Fruit fly (Drosophila melanogaster) whole organism, embryonic: ENCODE data around the gene MED14.

Source experiments
- CG10431 ChIP-seq: fragments of 200-800 bp; sonication (Bioruptor generic); optimal IDR thresholded peaks from 3 replicates; lab custom pipeline; 2018; ENCODE audit warnings: missing biosample characterization, mild to moderate bottlenecking, missing genetic modification characterization
- CG14441 ChIP-seq: fragments of 200-800 bp; sonication (Bioruptor generic); IDR thresholded peaks from 2 replicates; pipeline ENCODE4 v1.3.6; 2022; ENCODE audit warnings: missing biosample characterization, missing genetic modification characterization
- CG15479 ChIP-seq: fragments of 200-800 bp; sonication (Bioruptor generic); optimal IDR thresholded peaks from 3 replicates; lab custom pipeline; 2019; ENCODE audit warnings: missing biosample characterization, mild to moderate bottlenecking, missing genetic modification characterization, moderate library complexity
- CG17385 ChIP-seq: fragments of 200-800 bp; sonication (Bioruptor generic); optimal IDR thresholded peaks from 3 replicates; lab custom pipeline; 2018; ENCODE audit warnings: missing biosample characterization, mild to moderate bottlenecking, missing genetic modification characterization
- CG17612 ChIP-seq: fragments of 200-800 bp; sonication (Bioruptor generic); IDR thresholded peaks from 2 replicates; pipeline ENCODE4 v1.3.6; 2022; ENCODE audit warnings: missing biosample characterization, missing genetic modification characterization
- CG18011 ChIP-seq: fragments of 200-800 bp; sonication (Bioruptor generic); optimal IDR thresholded peaks from 2 replicates; lab custom pipeline; 2017; ENCODE audit warnings: missing biosample characterization, missing genetic modification characterization, mild to moderate bottlenecking, moderate library complexity, missing genotype
- CG2712 ChIP-seq: fragments of 200-800 bp; optimal IDR thresholded peaks from 3 replicates; lab custom pipeline; 2019; ENCODE audit warnings: missing biosample characterization, mild to moderate bottlenecking, missing genetic modification characterization, moderate library complexity
- CG2875 ChIP-seq: fragments of 200-800 bp; sonication (Bioruptor generic); optimal IDR thresholded peaks from 2 replicates; lab custom pipeline; 2017; ENCODE audit warnings: missing biosample characterization, mild to moderate bottlenecking, missing genetic modification characterization, missing genetic modification reagents
- CG3281 ChIP-seq: fragments of 200-800 bp; sonication (Bioruptor generic); optimal IDR thresholded peaks from 3 replicates; lab custom pipeline; 2017; ENCODE audit warnings: missing biosample characterization, mild to moderate bottlenecking, missing genetic modification characterization
- CG3847 ChIP-seq: fragments of 200-800 bp; sonication (Bioruptor generic); IDR thresholded peaks from 2 replicates; pipeline ENCODE4 v1.3.6; 2022; ENCODE audit warnings: missing biosample characterization, missing genetic modification characterization
- CG4328 ChIP-seq: fragments of 200-800 bp; sonication (Bioruptor generic); optimal IDR thresholded peaks from 3 replicates; lab custom pipeline; 2017; ENCODE audit warnings: missing biosample characterization, missing genetic modification reagents, missing genetic modification characterization
- CG4404 ChIP-seq: fragments of 200-800 bp; sonication (Bioruptor generic); IDR thresholded peaks from 2 replicates; pipeline ENCODE4 v1.3.6; 2022; ENCODE audit warnings: missing biosample characterization, missing genetic modification characterization
- CG5953 ChIP-seq: fragments of 200-800 bp; sonication (Bioruptor generic); IDR thresholded peaks from 2 replicates; pipeline ENCODE4 v1.3.6; 2022; ENCODE audit warnings: missing biosample characterization, missing genetic modification characterization
- CG6654 ChIP-seq: fragments of 200-800 bp; sonication (Bioruptor generic); optimal IDR thresholded peaks from 2 replicates; lab custom pipeline; 2017; ENCODE audit warnings: missing biosample characterization, mild to moderate bottlenecking, missing genetic modification characterization
- CG7271 ChIP-seq: fragments of 200-800 bp; sonication (Bioruptor generic); optimal IDR thresholded peaks from 2 replicates; lab custom pipeline; 2018; ENCODE audit warnings: missing biosample characterization, mild to moderate bottlenecking, missing genetic modification characterization, moderate library complexity
- CG7928 ChIP-seq: fragments of 200-800 bp; sonication (Bioruptor generic); optimal IDR thresholded peaks from 2 replicates; lab custom pipeline; 2017; ENCODE audit warnings: missing biosample characterization, mild to moderate bottlenecking, missing genetic modification characterization
- CG7963 ChIP-seq: fragments of 200-800 bp; sonication (Bioruptor generic); IDR thresholded peaks from 3 replicates; pipeline ENCODE4 v1.3.6; 2022; ENCODE audit warnings: missing biosample characterization, missing genetic modification characterization; ENCODE audit not compliant: partially characterized antibody
- CG7987 ChIP-seq: fragments of 200-800 bp; sonication (Bioruptor generic); optimal IDR thresholded peaks from 2 replicates; lab custom pipeline; 2018; ENCODE audit warnings: missing biosample characterization, mild to moderate bottlenecking, missing genetic modification characterization, moderate library complexity
- Dfd ChIP-seq, 2 experiments: fragments of >200 bp; optimal IDR thresholded peaks; 2 replicates each; lab custom pipeline; 2017; ENCODE audit warnings: missing biosample characterization in 2 of 2, missing genetic modification characterization in 2 of 2
- Eip74EF ChIP-seq, 2 experiments: fragments of 200-800 bp in 1 of 2; fragments of >200 bp in 1 of 2; sonication (Bioruptor generic) in 1 of 2; optimal IDR thresholded peaks; 2 replicates each; lab custom pipeline; 2017 to 2019; ENCODE audit warnings: missing biosample characterization in 2 of 2, missing genetic modification characterization in 2 of 2, mild to moderate bottlenecking in 1 of 2, moderate library complexity in 1 of 2
- GATAe ChIP-seq: fragments of 200-800 bp; sonication (Bioruptor generic); conservative IDR thresholded peaks from 2 replicates; pipeline ENCODE4 v1.3.6; 2022; ENCODE audit warnings: missing biosample characterization, missing genetic modification characterization
- HmgD ChIP-seq: fragments of 200-800 bp; sonication (Bioruptor generic); optimal IDR thresholded peaks from 3 replicates; lab custom pipeline; 2016; ENCODE audit warnings: missing biosample characterization, missing genetic modification characterization
- Hr78 ChIP-seq, 2 experiments: fragments of 200-800 bp in 1 of 2; fragments of >200 bp in 1 of 2; sonication (Bioruptor generic) in 1 of 2; optimal IDR thresholded peaks; 2 replicates each; lab custom pipeline; 2017 to 2019; ENCODE audit warnings: missing biosample characterization in 2 of 2, missing genetic modification characterization in 2 of 2, mild to moderate bottlenecking in 1 of 2, moderate library complexity in 1 of 2
- Med ChIP-seq: fragments of 200-800 bp; sonication (Bioruptor generic); peaks from one replicate; lab custom pipeline; 2016; ENCODE audit warnings: missing biosample characterization, missing genetic modification characterization, mild to moderate bottlenecking, inconsistent platforms, moderate library complexity
- Mes4 ChIP-seq: fragments of 200-800 bp; sonication (Bioruptor generic); optimal IDR thresholded peaks from 2 replicates; lab custom pipeline; 2016; ENCODE audit warnings: missing biosample characterization, missing genetic modification characterization
- Nf-YB ChIP-seq: fragments of 200-800 bp; sonication (Bioruptor generic); optimal IDR thresholded peaks from 3 replicates; lab custom pipeline; 2019; ENCODE audit warnings: missing biosample characterization, mild to moderate bottlenecking, missing genetic modification characterization, moderate library complexity
- Pdp1 ChIP-seq, 2 experiments: fragments of 200-800 bp; sonication (Bioruptor generic); optimal IDR thresholded peaks; 3 replicates each; lab custom pipeline; 2016; ENCODE audit warnings: missing biosample characterization in 2 of 2, missing genetic modification characterization in 2 of 2, mild to moderate bottlenecking in 1 of 2, moderate library complexity in 1 of 2
- Poxn ChIP-seq: fragments of 200-800 bp; sonication (Bioruptor generic); IDR thresholded peaks from 2 replicates; pipeline ENCODE4 v1.3.6; 2022; ENCODE audit warnings: missing biosample characterization, missing genetic modification characterization
- Rx ChIP-seq: fragments of 200-800 bp; sonication (Bioruptor generic); IDR thresholded peaks from 2 replicates; pipeline ENCODE4 v1.3.6; 2022; ENCODE audit warnings: missing biosample characterization, missing genetic modification characterization
- aop ChIP-seq: fragments of 200-800 bp; sonication (Bioruptor generic); IDR thresholded peaks from 2 replicates; pipeline ENCODE4 v1.3.6; 2022; ENCODE audit warnings: missing biosample characterization, missing genetic modification characterization
- btn ChIP-seq: fragments of 200-800 bp; sonication (Bioruptor generic); optimal IDR thresholded peaks from 2 replicates; lab custom pipeline; 2016; ENCODE audit warnings: missing biosample characterization, missing genetic modification characterization
- chinmo ChIP-seq: fragments of 200-800 bp; sonication (Bioruptor generic); IDR thresholded peaks from 4 replicates; pipeline ENCODE4 v1.3.6; 2022; ENCODE audit warnings: missing biosample characterization, missing genetic modification characterization; ENCODE audit not compliant: partially characterized antibody
- danr ChIP-seq: fragments of 200-800 bp; sonication (Bioruptor generic); IDR thresholded peaks from 2 replicates; pipeline ENCODE4 v1.3.6; 2022; ENCODE audit warnings: missing biosample characterization, missing genetic modification characterization
- dimm ChIP-seq: fragments of 200-800 bp; sonication (Bioruptor generic); IDR thresholded peaks from 2 replicates; pipeline ENCODE4 v1.3.6; 2022; ENCODE audit warnings: missing biosample characterization, missing genetic modification characterization
- exex ChIP-seq: fragments of 200-800 bp; sonication (Bioruptor generic); optimal IDR thresholded peaks from 4 replicates; lab custom pipeline; 2018; ENCODE audit warnings: missing biosample characterization, mild to moderate bottlenecking, missing genetic modification characterization, moderate library complexity
- fd102C ChIP-seq: fragments of 200-800 bp; sonication (Bioruptor generic); optimal IDR thresholded peaks from 2 replicates; lab custom pipeline; 2018; ENCODE audit warnings: missing biosample characterization, mild to moderate bottlenecking, missing genetic modification characterization, moderate library complexity
- fd64A ChIP-seq: fragments of 200-800 bp; sonication (Bioruptor generic); optimal IDR thresholded peaks from 3 replicates; lab custom pipeline; 2018; ENCODE audit warnings: missing biosample characterization, mild to moderate bottlenecking, missing genetic modification characterization
- grn ChIP-seq: fragments of 200-800 bp; sonication (Bioruptor generic); optimal IDR thresholded peaks from 3 replicates; lab custom pipeline; 2017; ENCODE audit warnings: missing biosample characterization, missing genetic modification characterization
- jigr1 ChIP-seq: fragments of 200-800 bp; sonication (Bioruptor generic); IDR thresholded peaks from 3 replicates; pipeline ENCODE4 v1.3.6; 2022; ENCODE audit warnings: missing biosample characterization, missing genetic modification characterization
- lbe ChIP-seq: fragments of 200-800 bp; sonication (Bioruptor generic); optimal IDR thresholded peaks from 2 replicates; lab custom pipeline; 2016; ENCODE audit warnings: missing biosample characterization, mild to moderate bottlenecking, missing genetic modification characterization
- onecut ChIP-seq: fragments of 200-800 bp; sonication (Bioruptor generic); IDR thresholded peaks from 2 replicates; pipeline ENCODE4 v1.3.6; 2022; ENCODE audit warnings: missing biosample characterization, missing genetic modification characterization
- run ChIP-seq: fragments of 200-800 bp; sonication (Bioruptor generic); optimal IDR thresholded peaks from 3 replicates; lab custom pipeline; 2018; ENCODE audit warnings: missing biosample characterization, mild to moderate bottlenecking, missing genetic modification characterization
- sd ChIP-seq: fragments of 200-800 bp; sonication (Bioruptor generic); optimal IDR thresholded peaks from 3 replicates; lab custom pipeline; 2018; ENCODE audit warnings: missing biosample characterization, mild to moderate bottlenecking, missing genetic modification characterization, moderate library complexity
- sens ChIP-seq: fragments of 200-800 bp; sonication (Bioruptor generic); peaks from one replicate; lab custom pipeline; 2016; ENCODE audit warnings: missing biosample characterization, missing genetic modification characterization
- sisA ChIP-seq: fragments of 200-800 bp; sonication (Bioruptor generic); IDR thresholded peaks from 2 replicates; pipeline ENCODE4 v1.3.6; 2022; ENCODE audit warnings: missing biosample characterization, missing genetic modification characterization
- sqz ChIP-seq: fragments of 200-800 bp; sonication (Bioruptor generic); optimal IDR thresholded peaks from 3 replicates; lab custom pipeline; 2018; ENCODE audit warnings: missing biosample characterization, mild to moderate bottlenecking, missing genetic modification characterization
- sug ChIP-seq: fragments of 200-800 bp; optimal IDR thresholded peaks from 2 replicates; lab custom pipeline; 2019; ENCODE audit warnings: missing biosample characterization, mild to moderate bottlenecking, missing genetic modification characterization, moderate library complexity
- tll ChIP-seq, 2 experiments: fragments of 200-800 bp in 1 of 2; fragments of >200 bp in 1 of 2; sonication (Bioruptor generic) in 1 of 2; optimal IDR thresholded peaks; 2 replicates each; lab custom pipeline; 2017 to 2019; ENCODE audit warnings: missing biosample characterization in 2 of 2, missing genetic modification characterization in 2 of 2, mild to moderate bottlenecking in 1 of 2, moderate library complexity in 1 of 2
- z ChIP-seq: fragments of 200-800 bp; sonication (Bioruptor generic); IDR thresholded peaks from 3 replicates; pipeline ENCODE4 v1.3.6; 2022; ENCODE audit warnings: missing biosample characterization, missing genetic modification characterization

MED14 gene

DNA sequence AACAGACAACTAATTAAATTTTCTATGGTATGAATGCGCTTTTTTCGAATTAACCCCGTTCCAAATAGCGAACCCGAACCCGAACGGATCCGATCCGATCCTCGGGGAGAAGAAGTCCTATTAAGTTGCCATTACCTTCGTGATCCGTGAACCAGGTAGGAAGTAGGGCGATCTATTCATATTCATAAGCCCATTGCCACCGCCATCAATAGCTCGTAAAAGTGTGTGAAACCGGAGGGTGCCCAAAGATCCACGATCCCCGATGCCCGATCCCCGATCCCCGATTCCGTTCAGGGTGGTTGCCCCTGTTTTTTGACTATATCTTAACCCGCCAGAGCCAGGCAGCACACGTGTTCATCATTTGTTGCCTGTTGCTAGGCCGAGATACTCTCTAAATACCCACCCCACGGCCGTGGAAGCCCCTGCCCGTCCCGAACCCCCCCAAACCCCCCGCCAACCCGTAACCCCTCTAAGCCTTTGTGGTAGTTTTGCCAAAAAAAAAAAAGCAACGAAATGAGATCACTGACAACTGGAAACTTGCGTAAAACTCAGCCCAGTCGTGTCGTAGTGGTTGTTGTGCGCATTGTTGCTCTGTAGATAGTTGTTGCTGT, 52.5 kb downstream of the MED14 start (continued):
- TF ChIP-seq sqz (GFP tag; lab: Kevin White, UChicago) (peak; percentile 39), CG4404 (GFP tag; lab: Robert Waterston, UW) (no peak), CG18011 (GFP tag; lab: Kevin White, UChicago) (peak; percentile 45), CG7987 (GFP tag; lab: Kevin White, UChicago) (no peak), CG2875 (GFP tag; lab: Kevin White, UChicago) (no peak), HmgD (no peak), Dfd (GFP tag; optimal IDR thresholded peaks at IDR 0.05; lab: Kevin White, UChicago) (no peak), CG17612 (GFP tag; lab: Robert Waterston, UW) (no peak), onecut (GFP tag; lab: Robert Waterston, UW) (no peak), CG7928 (GFP tag; lab: Kevin White, UChicago) (no peak), tll (GFP tag; optimal IDR thresholded peaks at IDR 0.05; lab: Kevin White, UChicago) (no peak), CG4328 (no peak)

DNA sequence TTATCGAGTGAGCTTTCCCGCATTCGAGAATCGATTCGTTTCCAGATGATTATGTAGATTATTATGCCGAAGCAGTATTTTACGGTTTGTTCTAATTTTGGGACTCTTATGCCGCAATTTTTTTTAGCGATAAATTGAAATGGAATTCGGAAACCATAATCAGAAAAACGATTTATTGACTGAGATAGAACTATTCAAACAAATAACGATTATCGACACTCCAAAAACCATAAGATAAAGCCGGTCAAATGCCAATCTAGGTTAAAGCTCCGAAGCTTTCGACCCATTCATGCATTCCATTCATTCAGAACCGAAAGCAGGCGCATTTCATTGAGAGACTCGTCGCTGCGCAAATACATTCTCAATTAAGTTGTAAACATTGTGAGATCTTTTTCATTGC, 54.5 kb downstream of the MED14 start:
- TF ChIP-seq CG5953 (GFP tag; lab: Robert Waterston, UW) (no peak), btn (no peak), fd102C (GFP tag; lab: Kevin White, UChicago) (no peak), Pdp1 (GFP tag; optimal IDR thresholded peaks at IDR 0.05; lab: Kevin White, UChicago) (peak in 1 of 2 experiments; percentile 23), dimm (GFP tag; lab: Robert Waterston, UW) (no peak), jigr1 (no peak), chinmo (GFP tag; lab: Robert Waterston, UW) (no peak), Nf-YB (GFP tag; lab: Kevin White, UChicago) (no peak), CG6654 (no peak), z (GFP tag; lab: Robert Waterston, UW) (no peak), CG14441 (GFP tag; lab: Robert Waterston, UW) (no peak), CG3847 (no peak), CG2712 (tag; lab: Kevin White, UChicago) (no peak), CG3281 (GFP tag; lab: Kevin White, UChicago) (no peak), fd64A (GFP tag; lab: Kevin White, UChicago) (no peak), sug (no peak), aop (no peak), GATAe (GFP tag; lab: Robert Waterston, UW) (no peak), Med (GFP tag; lab: Kevin White, UChicago) (no peak), run (tag; lab: Kevin White, UChicago) (peak; percentile 65), sd (peak; percentile 87), danr (no peak), exex (tag; lab: Kevin White, UChicago) (peak; percentile 67), CG15479 (GFP tag; lab: Kevin White, UChicago) (no peak), CG10431 (GFP tag; lab: Kevin White, UChicago) (no peak), sens (GFP tag; lab: Kevin White, UChicago) (peak; percentile 58), Hr78 (GFP tag; optimal IDR thresholded peaks at IDR 0.05; lab: Kevin White, UChicago) (peak in 1 of 2 experiments; percentile 88), Poxn (GFP tag; lab: Robert Waterston, UW) (no peak), CG7271 (tag; lab: Kevin White, UChicago) (no peak), lbe (GFP tag; lab: Kevin White, UChicago) (no peak), CG7963 (GFP tag; lab: Robert Waterston, UW) (no peak), Eip74EF (GFP tag; optimal IDR thresholded peaks at IDR 0.05; lab: Kevin White, UChicago) (no peak), Mes4 (no peak), grn (GFP tag; lab: Kevin White, UChicago) (peak; percentile 61), Rx (GFP tag; lab: Robert Waterston, UW) (no peak), CG17385 (GFP tag; lab: Kevin White, UChicago) (no peak), sisA (GFP tag; lab: Robert Waterston, UW) (no peak)
